Worm (Caenorhabditis elegans) whole organism, late embryonic: Measurements from ENCODE around the gene F59E12.9.

ENCODE experiments used
- C08G9.2 ChIP-seq: sonication (generic microtip); optimal IDR thresholded peaks from 2 replicates; lab custom pipeline; 2016; ENCODE audit warnings: mild to moderate bottlenecking, missing genetic modification characterization, moderate library complexity, missing compliant biosample characterization
- ama-1 ChIP-seq: fragments of 150-350 bp; optimal IDR thresholded peaks from 2 replicates; lab custom pipeline; 2014
- ceh-2 ChIP-seq: sonication (generic microtip); optimal IDR thresholded peaks from 2 replicates; lab custom pipeline; 2016; ENCODE audit warnings: missing genotype, missing genetic modification characterization, missing compliant biosample characterization
- ceh-48 ChIP-seq: sonication (generic microtip); optimal IDR thresholded peaks from 2 replicates; lab custom pipeline; 2016; ENCODE audit warnings: missing genetic modification characterization, inconsistent platforms, missing compliant biosample characterization
- dve-1 ChIP-seq: sonication (generic microtip); optimal IDR thresholded peaks from 2 replicates; lab custom pipeline; 2017; ENCODE audit warnings: antibody characterized with exemption, mild to moderate bottlenecking, missing genetic modification characterization, missing compliant biosample characterization
- fkh-6 ChIP-seq: sonication (generic microtip); optimal IDR thresholded peaks from 2 replicates; lab custom pipeline; 2016; ENCODE audit warnings: missing genetic modification characterization, missing compliant biosample characterization
- hlh-15 ChIP-seq: sonication (generic microtip); optimal IDR thresholded peaks from 2 replicates; lab custom pipeline; 2016; ENCODE audit warnings: missing genetic modification characterization, missing compliant biosample characterization
- hlh-8 ChIP-seq: sonication (generic microtip); optimal IDR thresholded peaks from 2 replicates; lab custom pipeline; 2016; ENCODE audit warnings: missing genotype, missing genetic modification characterization, missing compliant biosample characterization
- madf-2 ChIP-seq: sonication (generic microtip); optimal IDR thresholded peaks from 2 replicates; lab custom pipeline; 2017; ENCODE audit warnings: missing genetic modification characterization, missing compliant biosample characterization
- pat-9 ChIP-seq: fragments of 200-800 bp; sonication (Bioruptor generic); optimal IDR thresholded peaks from 2 replicates; lab custom pipeline; 2018; ENCODE audit warnings: mild to moderate bottlenecking, missing genetic modification characterization, moderate library complexity, missing compliant biosample characterization

ce11 chrII:5594210-5594764, 52.6 kb downstream of the F59E12.9 start, which contains the start of gene ttc-4:
- no peak for TF ChIP-seq ama-1 (lab: Kevin White, UChicago)
- no peak for TF ChIP-seq ceh-48 (tag; lab: Kevin White, UChicago)
- TF ChIP-seq madf-2 (tag; lab: Kevin White, UChicago): no peak
- peak; percentile 71 for TF ChIP-seq C08G9.2 (tag; lab: Kevin White, UChicago)
- peak; percentile 33 for TF ChIP-seq ceh-2
- no peak for TF ChIP-seq hlh-15
- no peak for TF ChIP-seq pat-9 (tag; lab: Kevin White, UChicago)
- no peak for TF ChIP-seq dve-1 (tag; lab: Kevin White, UChicago)
- peak; percentile 58 for TF ChIP-seq hlh-8 (tag; lab: Kevin White, UChicago)
- TF ChIP-seq fkh-6 (tag; lab: Kevin White, UChicago): no peak
